Worm (Caenorhabditis elegans): ENCODE data around the gene C49H3.12.

Gene C49H3.12

DNA sequence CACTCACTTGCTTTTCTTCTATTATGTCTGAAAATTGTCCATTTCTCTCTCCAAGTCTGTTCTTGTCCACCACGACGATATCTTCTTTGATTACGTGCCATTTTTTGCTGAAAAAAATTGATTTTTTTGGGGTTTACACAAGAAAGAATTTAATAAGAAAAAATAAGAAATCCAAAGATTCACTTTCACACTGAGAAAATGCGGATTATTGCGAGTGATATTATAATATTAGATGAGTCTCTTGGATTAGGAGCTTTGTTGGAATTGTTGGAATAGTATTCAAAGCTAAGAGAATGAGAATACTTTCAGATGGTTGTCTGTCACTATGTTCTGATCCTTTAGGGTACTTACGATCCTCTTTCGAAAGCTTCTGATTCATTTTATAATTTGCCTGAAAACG is 11.7 kb upstream of the C49H3.12 start, which contains the start of gene F20D12.7:
TSS of gene F20D12.7 (minus strand) at position 101 of the 400 bp plus-strand sequence.
- TF ChIP-seq peb-1 (tag; optimal IDR thresholded peaks at IDR 0.05) (no peak), sma-3 (GFP tag; optimal IDR thresholded peaks at IDR 0.05) (no peak), aly-2 (tag; optimal IDR thresholded peaks at IDR 0.05) (no peak), nhr-77 (tag; optimal IDR thresholded peaks at IDR 0.05) (no peak), ztf-4 (tag; optimal IDR thresholded peaks at IDR 0.05) (no peak), sem-4 (tag; optimal IDR thresholded peaks at IDR 0.05) (no peak), nhr-6 (tag; optimal IDR thresholded peaks at IDR 0.05) (no peak), ztf-11 (tag; optimal IDR thresholded peaks at IDR 0.05) (no peak), nhr-10 (tag; optimal IDR thresholded peaks at IDR 0.05) (no peak), lsy-2 (tag; optimal IDR thresholded peaks at IDR 0.05) (no peak), elt-3 (tag; optimal IDR thresholded peaks at IDR 0.05) (no peak), ceh-16 (tag; optimal IDR thresholded peaks at IDR 0.05) (no peak), crh-2 (tag; optimal IDR thresholded peaks at IDR 0.05) (no peak), ZK546.5 (tag; optimal IDR thresholded peaks at IDR 0.05) (no peak)

DNA sequence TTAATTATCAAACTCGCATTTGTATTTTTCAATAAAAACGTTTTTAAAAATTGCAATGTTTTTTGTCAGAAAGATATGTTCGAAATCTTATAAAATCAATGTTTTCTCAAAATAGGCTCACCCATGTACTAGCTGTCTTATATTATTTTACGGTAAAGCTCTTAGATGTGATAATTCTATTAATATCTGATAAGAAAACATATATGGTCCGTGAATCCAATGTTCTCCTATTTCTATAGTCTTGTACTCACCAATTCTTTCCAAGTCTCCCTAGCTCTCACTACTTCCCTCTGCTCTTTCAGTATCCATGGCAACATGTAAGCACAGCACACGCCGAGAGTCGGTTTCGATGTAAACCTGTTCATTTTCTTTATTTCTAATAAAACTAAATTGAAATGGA is 6.6 kb upstream of the C49H3.12 start, which contains the start of gene bbs-2:
TSS of gene bbs-2 (plus strand) at position 301 of the 400 bp plus-strand sequence.
- TF ChIP-seq aly-2 (tag; optimal IDR thresholded peaks at IDR 0.05) = no peak
- TF ChIP-seq nhr-21 (tag; optimal IDR thresholded peaks at IDR 0.05) = no peak
- no peak for TF ChIP-seq peb-1 (tag; optimal IDR thresholded peaks at IDR 0.05)
- no peak for TF ChIP-seq blmp-1 (tag; optimal IDR thresholded peaks at IDR 0.05; ENCODE audit: insufficient read depth)
- TF ChIP-seq nhr-25 (tag; optimal IDR thresholded peaks at IDR 0.05) = no peak
- TF ChIP-seq ceh-16 (tag; optimal IDR thresholded peaks at IDR 0.05) = no peak
- no peak for TF ChIP-seq dmd-4 (tag; optimal IDR thresholded peaks at IDR 0.05)
- no peak for TF ChIP-seq snpc-4 (tag; optimal IDR thresholded peaks at IDR 0.05)
- TF ChIP-seq sma-3 (GFP tag; optimal IDR thresholded peaks at IDR 0.05) = no peak
- TF ChIP-seq F13H6.1 (tag; optimal IDR thresholded peaks at IDR 0.05) = no peak
- no peak for TF ChIP-seq skn-1 (tag; optimal IDR thresholded peaks at IDR 0.05)
- no peak for TF ChIP-seq nhr-11 (tag; optimal IDR thresholded peaks at IDR 0.05)
- TF ChIP-seq unc-55 (GFP tag; optimal IDR thresholded peaks at IDR 0.05) = no peak
- no peak for TF ChIP-seq R02D3.7 (tag; optimal IDR thresholded peaks at IDR 0.05)

DNA sequence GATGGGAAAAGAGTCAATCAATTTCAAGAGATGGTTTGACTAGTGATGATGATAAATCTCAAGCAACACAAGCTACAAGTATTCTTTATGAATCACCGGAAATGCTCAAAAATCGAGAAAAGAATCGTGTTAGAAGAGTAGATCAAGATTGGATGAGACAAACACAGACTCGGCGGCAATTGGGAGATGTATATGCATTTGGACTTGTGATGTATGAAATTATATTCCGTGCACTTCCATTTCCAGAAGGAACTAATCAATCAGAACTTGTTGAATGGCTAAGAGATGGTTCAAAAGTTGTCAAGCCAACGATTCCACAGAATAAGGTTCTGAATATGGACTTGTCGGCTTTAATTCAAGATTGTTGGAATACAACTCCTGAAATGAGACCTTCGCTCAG is 4.8 kb upstream of the C49H3.12 start:
- TF ChIP-seq nhr-11 (tag; optimal IDR thresholded peaks at IDR 0.05) = no peak
- TF ChIP-seq lin-39 (tag; optimal IDR thresholded peaks at IDR 0.05) = no peak
- TF ChIP-seq ztf-4 (tag; optimal IDR thresholded peaks at IDR 0.05) = no peak
- no peak for TF ChIP-seq F13H6.1 (tag; optimal IDR thresholded peaks at IDR 0.05)
- no peak for TF ChIP-seq dmd-4 (tag; optimal IDR thresholded peaks at IDR 0.05)
- TF ChIP-seq ceh-16 (tag; optimal IDR thresholded peaks at IDR 0.05) = no peak
- no peak for TF ChIP-seq nhr-10 (tag; optimal IDR thresholded peaks at IDR 0.05)
- no peak for TF ChIP-seq lin-11 (tag; optimal IDR thresholded peaks at IDR 0.05)
- TF ChIP-seq nhr-129 (tag; optimal IDR thresholded peaks at IDR 0.05) = no peak
- TF ChIP-seq mab-5 (tag; optimal IDR thresholded peaks at IDR 0.05) = no peak
- no peak for TF ChIP-seq unc-62 (GFP tag; optimal IDR thresholded peaks at IDR 0.05)
- TF ChIP-seq gmeb-1 (tag; optimal IDR thresholded peaks at IDR 0.05) = no peak
- no peak for TF ChIP-seq mdl-1 (tag; optimal IDR thresholded peaks at IDR 0.05)
- TF ChIP-seq R02D3.7 (tag; optimal IDR thresholded peaks at IDR 0.05) = no peak
- TF ChIP-seq unc-55 (GFP tag; optimal IDR thresholded peaks at IDR 0.05) = no peak
- TF ChIP-seq alr-1 (tag; optimal IDR thresholded peaks at IDR 0.05) = no peak

DNA sequence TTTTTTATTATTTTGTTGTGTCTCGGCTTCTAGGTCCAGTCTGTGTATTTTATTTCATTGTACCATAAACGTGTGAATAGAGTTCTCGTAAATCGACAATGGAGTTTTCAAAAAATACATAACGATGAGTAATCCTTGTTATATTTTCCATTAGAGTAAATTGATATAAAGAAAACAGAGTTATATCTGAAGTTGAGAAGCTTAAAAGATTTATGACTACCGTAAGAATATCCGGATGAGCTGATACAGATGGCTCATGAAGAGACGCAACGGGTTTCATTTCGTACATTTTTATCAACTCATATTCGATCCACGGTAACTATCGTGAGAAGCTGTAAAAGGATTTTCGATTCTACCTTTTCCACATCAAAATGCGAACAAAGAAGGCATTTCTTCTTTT is 734 bp upstream of the C49H3.12 start, which contains the start of gene gcy-8:
TSS of gene gcy-8 (plus strand) at position 301 of the 400 bp plus-strand sequence.
- no peak for TF ChIP-seq mbf-1 (tag; optimal IDR thresholded peaks at IDR 0.05)
- no peak for TF ChIP-seq mab-5 (tag; optimal IDR thresholded peaks at IDR 0.05)
- no peak for TF ChIP-seq nhr-11 (tag; optimal IDR thresholded peaks at IDR 0.05)
- no peak for TF ChIP-seq sma-9 (GFP tag; optimal IDR thresholded peaks at IDR 0.05)
- no peak for TF ChIP-seq sma-9 (tag; optimal IDR thresholded peaks at IDR 0.05)
- no peak for TF ChIP-seq ztf-4 (tag; optimal IDR thresholded peaks at IDR 0.05)
- no peak for TF ChIP-seq crh-2 (tag; optimal IDR thresholded peaks at IDR 0.05)
- no peak for TF ChIP-seq ceh-82 (tag; optimal IDR thresholded peaks at IDR 0.05)
- TF ChIP-seq alr-1 (tag; optimal IDR thresholded peaks at IDR 0.05) = no peak
- no peak for TF ChIP-seq ztf-1 (GFP tag; conservative IDR thresholded peaks at IDR 0.05)
- TF ChIP-seq nhr-21 (tag; optimal IDR thresholded peaks at IDR 0.05) = no peak
- TF ChIP-seq R02D3.7 (tag; optimal IDR thresholded peaks at IDR 0.05) = no peak
- TF ChIP-seq C34F6.9 (tag; optimal IDR thresholded peaks at IDR 0.05) = no peak

All from whole organism, L2 larva.